Fruit fly (Drosophila melanogaster) whole organism, wandering third instar larva: ENCODE data around the gene Eig71Eb.

Source experiments
- CG32264 ChIP-seq: fragments of 200-800 bp; sonication (Bioruptor generic); optimal IDR thresholded peaks from 2 replicates; lab custom pipeline; 2016; ENCODE audit warnings: missing biosample characterization, missing genetic modification characterization
- CG9705 ChIP-seq: fragments of 200-800 bp; sonication (Bioruptor generic); optimal IDR thresholded peaks from 2 replicates; lab custom pipeline; 2018; ENCODE audit warnings: missing biosample characterization, mild to moderate bottlenecking, missing genetic modification characterization
- Dfd ChIP-seq: fragments of >200 bp; optimal IDR thresholded peaks from 2 replicates; lab custom pipeline; 2017; ENCODE audit warnings: missing biosample characterization, missing genetic modification characterization
- Dif ChIP-seq: fragments of 200-275, 200-300 bp; sonication (Bioruptor generic); optimal IDR thresholded peaks from 2 replicates; lab custom pipeline; 2018; ENCODE audit warnings: missing biosample characterization, missing genetic modification characterization; ENCODE audit not compliant: partially characterized antibody
- Hnf4 ChIP-seq: fragments of 200-800 bp; sonication (Bioruptor generic); optimal IDR thresholded peaks from 2 replicates; lab custom pipeline; 2016; ENCODE audit warnings: missing biosample characterization, mild to moderate bottlenecking, missing genetic modification characterization
- Hr83 ChIP-seq: fragments of 200-300 bp; sonication (Bioruptor generic); optimal IDR thresholded peaks from 2 replicates; lab custom pipeline; 2016; ENCODE audit warnings: missing biosample characterization, mild to moderate bottlenecking, missing genetic modification characterization, moderate library complexity; ENCODE audit not compliant: poor library complexity, severe bottlenecking
- N ChIP-seq: fragments of >200 bp; optimal IDR thresholded peaks from 2 replicates; lab custom pipeline; 2018; ENCODE audit warnings: missing biosample characterization, missing external identifiers, missing genetic modification characterization
- OdsH ChIP-seq: fragments of 200-800 bp; sonication (Bioruptor generic); optimal IDR thresholded peaks from 2 replicates; lab custom pipeline; 2016; ENCODE audit warnings: missing biosample characterization, mild to moderate bottlenecking, missing genetic modification characterization
- Rel ChIP-seq, 2 experiments: fragments of 200-800 bp; sonication (Bioruptor generic) in 1 of 2; optimal IDR thresholded peaks; 2 replicates in 1 of 2; 3 replicates in 1 of 2; lab custom pipeline; 2016 to 2019; ENCODE audit warnings: mild to moderate bottlenecking in 2 of 2, missing biosample characterization in 2 of 2, missing genetic modification characterization in 2 of 2, moderate library complexity in 1 of 2
- Vsx2 ChIP-seq: fragments of 200-300, 225-300 bp; sonication (Bioruptor generic); optimal IDR thresholded peaks from 2 replicates; lab custom pipeline; 2018; ENCODE audit warnings: missing biosample characterization, missing genetic modification characterization; ENCODE audit not compliant: partially characterized antibody
- brk ChIP-seq: fragments of 200-800 bp; sonication (Bioruptor generic); optimal IDR thresholded peaks from 2 replicates; lab custom pipeline; 2016; ENCODE audit warnings: missing biosample characterization, mild to moderate bottlenecking, missing genetic modification characterization
- dl ChIP-seq, 2 experiments: fragments of 175-275, 200-275 bp in 1 of 2; fragments of 200-275 bp in 1 of 2; sonication (Bioruptor generic); optimal IDR thresholded peaks; lab custom pipeline; 2018; ENCODE audit warnings: mild to moderate bottlenecking in 2 of 2, missing biosample characterization in 2 of 2, missing genetic modification characterization in 2 of 2, moderate library complexity in 2 of 2; ENCODE audit not compliant: partially characterized antibody in 2 of 2, insufficient read depth in 1 of 2
- dmrt93B ChIP-seq: fragments of 200-800 bp; sonication (Bioruptor generic); optimal IDR thresholded peaks from 2 replicates; lab custom pipeline; 2018; ENCODE audit warnings: missing biosample characterization, mild to moderate bottlenecking, missing genetic modification characterization
- fru ChIP-seq: fragments of 200-800 bp; sonication (Bioruptor generic); optimal IDR thresholded peaks from 3 replicates; lab custom pipeline; 2016; ENCODE audit warnings: missing biosample characterization, mild to moderate bottlenecking, missing genetic modification characterization
- h ChIP-seq: fragments of 200-800 bp; sonication (Bioruptor generic); optimal IDR thresholded peaks from 3 replicates; lab custom pipeline; 2016; ENCODE audit warnings: missing biosample characterization, mild to moderate bottlenecking, missing genetic modification characterization
- pan ChIP-seq: fragments of >200 bp; optimal IDR thresholded peaks from 2 replicates; lab custom pipeline; 2017
- psq ChIP-seq: fragments of 200-800 bp; sonication (Bioruptor generic); optimal IDR thresholded peaks from 3 replicates; lab custom pipeline; 2017; ENCODE audit warnings: missing biosample characterization, mild to moderate bottlenecking, missing genetic modification characterization, moderate library complexity
- sv ChIP-seq: fragments of 200-800 bp; sonication (Bioruptor generic); optimal IDR thresholded peaks from 3 replicates; lab custom pipeline; 2016; ENCODE audit warnings: missing biosample characterization, missing genetic modification characterization
- usp ChIP-seq: fragments of >200 bp; optimal IDR thresholded peaks from 2 replicates; lab custom pipeline; 2017; ENCODE audit warnings: missing biosample characterization, missing genetic modification characterization
- woc ChIP-seq: sonication (Bioruptor generic); optimal IDR thresholded peaks from 2 replicates; lab custom pipeline; 2016; ENCODE audit warnings: missing biosample characterization, mild to moderate bottlenecking, missing genetic modification characterization

Gene Eig71Eb

dm6 chr3L:15692794-15693532 is 43.2 kb downstream of the Eig71Eb start:
- TF ChIP-seq h (GFP tag; lab: Kevin White, UChicago) (no peak), psq (GFP tag; lab: Kevin White, UChicago) (peak; percentile 28)

- no peak for TF ChIP-seq usp
- no peak for TF ChIP-seq Dfd
- TF ChIP-seq OdsH (GFP tag; lab: Kevin White, UChicago): peak; percentile 18
Observed at dm6 chr3L:15694406-15694805, 44.7 kb downstream of the Eig71Eb start.

- TF ChIP-seq CG32264 (GFP tag; lab: Kevin White, UChicago): no peak
- no peak for TF ChIP-seq Hr83
- no peak for TF ChIP-seq dl (GFP tag; optimal IDR thresholded peaks at IDR 0.05; lab: Kevin White, UChicago; ENCODE audit: insufficient read depth in 1 of 2, partially characterized antibody in 2 of 2)
- no peak for TF ChIP-seq Rel (GFP tag; optimal IDR thresholded peaks at IDR 0.05; lab: Kevin White, UChicago)
- TF ChIP-seq Rel (tag; optimal IDR thresholded peaks at IDR 0.05; lab: Kevin White, UChicago): no peak
- TF ChIP-seq sv (GFP tag; lab: Kevin White, UChicago): no peak
Observed at dm6 chr3L:15695195-15695594, 45.5 kb downstream of the Eig71Eb start.

dm6 chr3L:15697916-15698315 is 48.2 kb downstream of the Eig71Eb start:
- TF ChIP-seq CG9705 (GFP tag; lab: Kevin White, UChicago): no peak
- TF ChIP-seq pan (lab: Kevin White, UChicago): no peak
- no peak for TF ChIP-seq dmrt93B (GFP tag; lab: Kevin White, UChicago)
- TF ChIP-seq brk (GFP tag; lab: Kevin White, UChicago): no peak
- peak; percentile 94 for TF ChIP-seq Dfd

dm6 chr3L:15699626-15700337 is 50.0 kb downstream of the Eig71Eb start, which contains the start of gene comm2:
TSS of gene comm2 (minus strand) at chr3L:15699850.
- peak; percentile 6 for TF ChIP-seq Hnf4 (GFP tag; lab: Kevin White, UChicago)
- no peak for TF ChIP-seq fru
- TF ChIP-seq Vsx2 (GFP tag; lab: Kevin White, UChicago): peak; percentile 39
- TF ChIP-seq dl (GFP tag; optimal IDR thresholded peaks at IDR 0.05; lab: Kevin White, UChicago; ENCODE audit: insufficient read depth in 1 of 2, partially characterized antibody in 2 of 2): peak; percentile 68 to 69
- peak; percentile 69 for TF ChIP-seq Dif (GFP tag; lab: Kevin White, UChicago)
- TF ChIP-seq N (GFP tag; lab: Kevin White, UChicago): no peak
- TF ChIP-seq CG32264 (GFP tag; lab: Kevin White, UChicago): no peak
- TF ChIP-seq woc (GFP tag; lab: Kevin White, UChicago): no peak
- peak; percentile 36 for TF ChIP-seq Hr83
- TF ChIP-seq brk (GFP tag; lab: Kevin White, UChicago): no peak
- peak; percentile 51 for TF ChIP-seq h (GFP tag; lab: Kevin White, UChicago)
